Fruit fly (Drosophila melanogaster): Measurements from ENCODE around the gene CG31415.

CG31415 gene

DNA sequence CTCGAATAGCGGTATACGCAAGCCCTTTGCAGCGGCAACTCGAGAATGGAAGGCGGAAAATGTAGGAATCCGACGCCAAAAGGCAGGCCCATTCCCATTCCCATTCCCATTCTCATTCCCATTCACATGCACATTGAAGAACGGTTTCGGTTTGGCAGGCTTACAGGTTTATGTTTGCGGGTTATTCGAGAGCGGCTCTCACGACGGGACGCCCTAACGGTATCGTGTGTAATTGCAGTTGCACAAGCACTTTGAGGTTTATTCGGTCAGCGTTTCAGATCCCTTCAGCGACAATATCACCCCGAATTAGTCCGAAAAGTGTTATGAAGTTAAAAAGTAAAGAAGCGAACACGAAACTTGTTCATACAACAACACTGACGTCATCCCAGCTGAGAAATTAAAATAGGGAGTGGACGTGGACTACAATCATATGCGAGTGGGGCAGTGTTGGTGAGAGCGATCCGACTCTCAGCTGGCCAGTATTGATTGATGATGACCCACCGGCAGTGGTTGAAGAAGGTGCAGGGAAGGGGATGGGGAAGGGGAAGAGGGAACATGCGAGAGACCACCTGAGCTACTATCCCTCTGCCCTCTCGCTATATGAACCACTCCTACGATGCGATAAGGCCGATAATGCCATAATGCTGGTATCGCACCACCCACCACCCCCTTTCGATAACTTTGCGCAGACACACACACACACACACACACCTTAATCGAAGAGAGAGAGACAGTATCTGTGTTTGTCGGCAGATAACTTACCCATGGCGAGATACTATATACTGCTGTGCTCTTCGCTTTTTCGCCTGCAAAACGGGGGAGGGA, 38.9 kb upstream of the CG31415 start (continued):
- TF ChIP-seq fd64A (GFP tag; optimal IDR thresholded peaks at IDR 0.05) (peak; percentile 25), twi (tag; optimal IDR thresholded peaks at IDR 0.05) (no peak), mirr (GFP tag; optimal IDR thresholded peaks at IDR 0.05) (peak; percentile 90), ATbp (GFP tag; optimal IDR thresholded peaks at IDR 0.05) (no peak), vvl (GFP tag; IDR thresholded peaks at IDR 0.05) (no peak), HLHmδ (GFP tag; optimal IDR thresholded peaks at IDR 0.05) (no peak), shn (GFP tag; optimal IDR thresholded peaks at IDR 0.05) (no peak), prd (optimal IDR thresholded peaks at IDR 0.05) (no peak), prd (GFP tag; IDR thresholded peaks at IDR 0.05) (no peak), Kr (GFP tag; optimal IDR thresholded peaks at IDR 0.05) (no peak), CG1602 (GFP tag; optimal IDR thresholded peaks at IDR 0.05) (no peak), Six4 (GFP tag; optimal IDR thresholded peaks at IDR 0.05) (no peak), CG10959 (GFP tag; IDR thresholded peaks at IDR 0.05) (no peak), CG8388 (GFP tag; optimal IDR thresholded peaks at IDR 0.05) (no peak), Dp (GFP tag; optimal IDR thresholded peaks at IDR 0.05) (no peak), Adf1 (GFP tag; IDR thresholded peaks at IDR 0.05) (no peak), CG14050 (GFP tag; IDR thresholded peaks at IDR 0.05) (no peak), CG14860 (GFP tag; IDR thresholded peaks at IDR 0.05; ENCODE audit: partially characterized antibody) (no peak), CG43689 (GFP tag; IDR thresholded peaks at IDR 0.05) (no peak), Optix (GFP tag; IDR thresholded peaks at IDR 0.05) (no peak), CG12236 (GFP tag; optimal IDR thresholded peaks at IDR 0.05) (no peak), pnt (GFP tag; optimal IDR thresholded peaks at IDR 0.05) (no peak), BtbVII (GFP tag; optimal IDR thresholded peaks at IDR 0.05) (peak; percentile 5), CG4707 (GFP tag; optimal IDR thresholded peaks at IDR 0.05) (no peak), CG9876 (GFP tag; optimal IDR thresholded peaks at IDR 0.05) (no peak), CG1024 (GFP tag; IDR thresholded peaks at IDR 0.05) (no peak), Neu2 (GFP tag; optimal IDR thresholded peaks at IDR 0.05; ENCODE audit: borderline replicate concordance) (no peak), CG3838 (GFP tag; optimal IDR thresholded peaks at IDR 0.05) (no peak), tgo (GFP tag; IDR thresholded peaks at IDR 0.05) (no peak), CG32772 (GFP tag; IDR thresholded peaks at IDR 0.05) (no peak), CG3847 (GFP tag; IDR thresholded peaks at IDR 0.05) (no peak), Sox102F (GFP tag; optimal IDR thresholded peaks at IDR 0.05) (no peak), fd3F (GFP tag; optimal IDR thresholded peaks at IDR 0.05) (no peak), ttk (GFP tag; IDR thresholded peaks at IDR 0.05) (no peak), CG12769 (tag; optimal IDR thresholded peaks at IDR 0.05) (peak; percentile 86), slp2 (GFP tag; optimal IDR thresholded peaks at IDR 0.05) (no peak), CG17385 (GFP tag; optimal IDR thresholded peaks at IDR 0.05) (no peak), grn (GFP tag; optimal IDR thresholded peaks at IDR 0.05) (peak; percentile 98), sug (tag; optimal IDR thresholded peaks at IDR 0.05) (peak; percentile 89), CG8478 (optimal IDR thresholded peaks at IDR 0.05) (peak; percentile 81), ara (GFP tag; IDR thresholded peaks at IDR 0.05) (no peak), CG32767 (GFP tag; IDR thresholded peaks at IDR 0.05) (no peak), seq (GFP tag; IDR thresholded peaks at IDR 0.05) (no peak), onecut (GFP tag; IDR thresholded peaks at IDR 0.05) (peak; percentile 88), chif (GFP tag; optimal IDR thresholded peaks at IDR 0.05) (no peak), run (tag; optimal IDR thresholded peaks at IDR 0.05) (no peak), tin (GFP tag; optimal IDR thresholded peaks at IDR 0.05) (no peak), CG8765 (GFP tag; IDR thresholded peaks at IDR 0.05) (no peak), Gug (GFP tag; IDR thresholded peaks at IDR 0.05) (no peak), Hr39 (optimal IDR thresholded peaks at IDR 0.05) (no peak), vnd (GFP tag; IDR thresholded peaks at IDR 0.05; ENCODE audit: partially characterized antibody) (no peak), CG1792 (GFP tag; optimal IDR thresholded peaks at IDR 0.05) (no peak)
